Worm (Caenorhabditis elegans) whole organism, mixed stage, embryonic: ENCODE data around the gene ddn-2.

Experiments used
- M03D4.4 ChIP-seq: sonication (generic microtip); optimal IDR thresholded peaks from 2 replicates; lab custom pipeline; 2017; ENCODE audit warnings: mild to moderate bottlenecking, missing genetic modification characterization, missing compliant biosample characterization
- ces-1 ChIP-seq: fragments of 150-350 bp; optimal IDR thresholded peaks from 2 replicates; lab custom pipeline; 2014; ENCODE audit warnings: missing biosample characterization, missing genetic modification reagents, missing genetic modification characterization
- elt-1 ChIP-seq: sonication (generic microtip); optimal IDR thresholded peaks from 2 replicates; lab custom pipeline; 2017; ENCODE audit warnings: missing genetic modification characterization, mild to moderate bottlenecking, missing compliant biosample characterization, antibody characterized with exemption, moderate library complexity, borderline replicate concordance; ENCODE audit not compliant: insufficient read depth
- flh-1 ChIP-seq: fragments of 200-800 bp; sonication (Bioruptor generic); optimal IDR thresholded peaks from 2 replicates; lab custom pipeline; 2018; ENCODE audit warnings: mild to moderate bottlenecking, missing genetic modification characterization, moderate library complexity, missing compliant biosample characterization
- hlh-1 ChIP-seq: fragments of 150-350 bp; optimal IDR thresholded peaks from 2 replicates; lab custom pipeline; 2014; ENCODE audit warnings: missing biosample characterization, missing genetic modification reagents, missing genetic modification characterization
- lsy-2 ChIP-seq: fragments of 150-350 bp; optimal IDR thresholded peaks from 2 replicates; lab custom pipeline; 2014; ENCODE audit warnings: missing biosample characterization, missing genetic modification characterization
- mep-1 ChIP-seq: fragments of 150-350 bp; optimal IDR thresholded peaks from 2 replicates; lab custom pipeline; 2017; ENCODE audit warnings: missing biosample characterization, missing genetic modification reagents, missing genetic modification characterization, inconsistent platforms
- nhr-12 ChIP-seq: fragments of 150-350 bp; optimal IDR thresholded peaks from 2 replicates; lab custom pipeline; 2014; ENCODE audit warnings: missing biosample characterization, missing genetic modification characterization
- nhr-76 ChIP-seq: sonication (generic microtip); optimal IDR thresholded peaks from 2 replicates; lab custom pipeline; 2017; ENCODE audit warnings: missing biosample characterization, missing genetic modification characterization
- pha-4 ChIP-seq: fragments of 150-350 bp; optimal IDR thresholded peaks from 2 replicates; lab custom pipeline; 2018; ENCODE audit warnings: missing biosample characterization, missing genetic modification reagents, missing genetic modification characterization
- snpc-4 ChIP-seq: fragments of 150-350 bp; optimal IDR thresholded peaks from 2 replicates; lab custom pipeline; 2014; ENCODE audit warnings: missing biosample characterization, missing genetic modification characterization
- unc-39 ChIP-seq: fragments of 150-350 bp; optimal IDR thresholded peaks from 2 replicates; lab custom pipeline; 2014; ENCODE audit warnings: missing biosample characterization, missing genetic modification characterization

- TF ChIP-seq snpc-4 (tag; lab: Kevin White, UChicago) (no peak), pha-4 (no peak), ces-1 (GFP tag; lab: Kevin White, UChicago) (no peak), hlh-1 (no peak), elt-1 (no peak), nhr-12 (tag; lab: Kevin White, UChicago) (no peak), lsy-2 (tag; lab: Kevin White, UChicago) (no peak), mep-1 (tag; lab: Kevin White, UChicago) (no peak), unc-39 (tag; lab: Kevin White, UChicago) (no peak), nhr-76 (tag; lab: Kevin White, UChicago) (no peak), flh-1 (GFP tag; lab: Kevin White, UChicago) (no peak), M03D4.4 (tag; lab: Kevin White, UChicago) (no peak)
These were observed 30.7 kb upstream of the ddn-2 start, which contains the start of gene gsy-1 for ce11 chrII:12878071-12878668.
